Worm (Caenorhabditis elegans): Measurements from ENCODE around the gene K08B12.3.
A peak's percentile ranks its signal among the peaks of the same experiment; 100 is the strongest.

K08B12.3 gene

ce11 chrV:6239855-6240254, 4.9 kb downstream of the K08B12.3 start (continued):
- TF ChIP-seq aly-2 (tag; optimal IDR thresholded peaks at IDR 0.05) (no peak), snpc-4 (tag; optimal IDR thresholded peaks at IDR 0.05) (no peak), pqm-1 (tag; optimal IDR thresholded peaks at IDR 0.05) (peak; percentile 69), jun-1 (tag; optimal IDR thresholded peaks at IDR 0.05) (no peak), elt-1 (tag; optimal IDR thresholded peaks at IDR 0.05) (no peak), fkh-10 (GFP tag; optimal IDR thresholded peaks at IDR 0.05) (no peak), elt-2 (tag; optimal IDR thresholded peaks at IDR 0.05) (peak; percentile 30), ceh-16 (tag; optimal IDR thresholded peaks at IDR 0.05) (no peak), hmg-11 (tag; optimal IDR thresholded peaks at IDR 0.05) (no peak), sea-2 (GFP tag; optimal IDR thresholded peaks at IDR 0.05) (no peak), fos-1 (tag; optimal IDR thresholded peaks at IDR 0.05) (no peak), egl-27 (tag; optimal IDR thresholded peaks at IDR 0.05) (no peak), ztf-4 (tag; optimal IDR thresholded peaks at IDR 0.05) (no peak), ama-1 (optimal IDR thresholded peaks at IDR 0.05) (no peak), nhr-237 (tag; optimal IDR thresholded peaks at IDR 0.05) (no peak), pha-4 (tag; optimal IDR thresholded peaks at IDR 0.05) (no peak), nhr-23 (tag; optimal IDR thresholded peaks at IDR 0.05) (peak; percentile 72), nfya-1 (tag; optimal IDR thresholded peaks at IDR 0.05; ENCODE audit: insufficient read depth) (peak; percentile 53)

DNA sequence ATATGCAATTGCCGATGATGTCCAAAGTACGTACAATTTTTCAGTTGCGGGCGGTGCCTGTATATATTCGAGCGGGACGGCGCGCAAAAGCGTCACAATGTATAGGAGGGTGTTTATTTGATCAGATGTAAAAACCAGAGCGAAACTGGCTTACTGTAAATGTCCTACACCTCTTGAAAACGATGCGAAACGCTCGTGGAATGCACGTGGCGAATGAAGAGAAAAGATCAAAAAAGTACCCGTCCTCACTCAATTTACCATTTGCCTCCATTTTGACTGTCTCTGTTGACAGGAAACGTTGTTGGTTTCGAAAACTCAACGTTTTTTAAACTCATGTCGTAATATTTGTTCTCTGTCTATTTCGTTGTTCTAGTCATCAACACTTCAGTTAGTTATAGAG, 5.8 kb downstream of the K08B12.3 start:
- TF ChIP-seq fkh-2 (tag; optimal IDR thresholded peaks at IDR 0.05) (no peak), nhr-25 (tag; optimal IDR thresholded peaks at IDR 0.05) (peak; percentile 80), lsy-12 (tag; optimal IDR thresholded peaks at IDR 0.05) (peak; percentile 1), pha-4 (tag; optimal IDR thresholded peaks at IDR 0.05) (peak; percentile 97), elt-2 (tag; optimal IDR thresholded peaks at IDR 0.05) (peak; percentile 54), nfya-1 (tag; optimal IDR thresholded peaks at IDR 0.05; ENCODE audit: insufficient read depth) (peak; percentile 5), sea-2 (GFP tag; optimal IDR thresholded peaks at IDR 0.05) (no peak), unc-62 (GFP tag; optimal IDR thresholded peaks at IDR 0.05) (no peak), jun-1 (tag; optimal IDR thresholded peaks at IDR 0.05) (peak; percentile 61), ceh-9 (tag; optimal IDR thresholded peaks at IDR 0.05) (no peak), nhr-43 (tag; optimal IDR thresholded peaks at IDR 0.05; ENCODE audit: poor library complexity, severe bottlenecking) (peak; percentile 64), pqm-1 (tag; optimal IDR thresholded peaks at IDR 0.05) (peak; percentile 49), mml-1 (tag; optimal IDR thresholded peaks at IDR 0.05) (peak; percentile 72)

- peak; percentile 25 for TF ChIP-seq nfya-1 (tag; optimal IDR thresholded peaks at IDR 0.05; ENCODE audit: insufficient read depth)
- TF ChIP-seq skn-1 (tag; optimal IDR thresholded peaks at IDR 0.05), result no peak
- no peak for TF ChIP-seq mml-1 (tag; optimal IDR thresholded peaks at IDR 0.05)
- TF ChIP-seq tbx-2 (tag; optimal IDR thresholded peaks at IDR 0.05), result no peak
- peak; percentile 91 for TF ChIP-seq elt-2 (tag; optimal IDR thresholded peaks at IDR 0.05)
- TF ChIP-seq elt-3 (tag; optimal IDR thresholded peaks at IDR 0.05), result peak in 1 of 3 experiments; percentile 47
- peak; percentile 70 for TF ChIP-seq nhr-43 (tag; optimal IDR thresholded peaks at IDR 0.05; ENCODE audit: poor library complexity, severe bottlenecking)
- TF ChIP-seq unc-62 (GFP tag; optimal IDR thresholded peaks at IDR 0.05), result no peak
- TF ChIP-seq ztf-11 (tag; optimal IDR thresholded peaks at IDR 0.05), result no peak
- peak; percentile 75 for TF ChIP-seq pqm-1 (tag; optimal IDR thresholded peaks at IDR 0.05)
- TF ChIP-seq jun-1 (tag; optimal IDR thresholded peaks at IDR 0.05), result peak; percentile 50
- no peak for TF ChIP-seq fkh-10 (GFP tag; optimal IDR thresholded peaks at IDR 0.05)
- TF ChIP-seq lin-15B (tag; optimal IDR thresholded peaks at IDR 0.05), result no peak
- no peak for TF ChIP-seq ceh-16 (tag; optimal IDR thresholded peaks at IDR 0.05)
- TF ChIP-seq ceh-9 (tag; optimal IDR thresholded peaks at IDR 0.05), result no peak
- TF ChIP-seq hmg-11 (tag; optimal IDR thresholded peaks at IDR 0.05), result no peak
- no peak for TF ChIP-seq nhr-77 (tag; optimal IDR thresholded peaks at IDR 0.05)
- no peak for TF ChIP-seq ZK546.5 (tag; optimal IDR thresholded peaks at IDR 0.05)
Measured at ce11 chrV:6243260-6243659, 8.3 kb downstream of the K08B12.3 start.

DNA sequence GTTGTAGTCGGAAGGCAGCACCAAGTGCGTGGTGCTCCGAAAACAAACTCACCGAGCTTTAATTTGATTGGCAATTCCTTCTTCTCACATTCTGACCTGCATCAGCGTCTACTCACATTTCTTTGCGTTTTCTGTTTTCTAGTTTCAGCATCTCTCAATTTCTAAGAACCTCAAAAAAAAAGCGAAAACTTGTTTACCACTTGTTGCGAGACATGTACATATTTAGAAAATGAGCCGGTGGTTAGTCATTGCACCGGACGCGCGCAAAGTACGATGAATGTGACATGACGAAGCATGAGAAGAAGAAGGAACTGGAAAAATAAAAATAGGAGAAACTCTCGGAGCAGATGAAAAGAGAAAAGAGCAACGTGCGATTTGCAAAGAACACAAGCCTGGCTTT, 9.7 kb downstream of the K08B12.3 start:
- no peak for TF ChIP-seq ceh-82 (tag; optimal IDR thresholded peaks at IDR 0.05)
- TF ChIP-seq tbx-2 (tag; optimal IDR thresholded peaks at IDR 0.05), result no peak
- no peak for TF ChIP-seq ceh-16 (tag; optimal IDR thresholded peaks at IDR 0.05)
- no peak for TF ChIP-seq nhr-25 (tag; optimal IDR thresholded peaks at IDR 0.05)
- TF ChIP-seq pha-4 (tag; optimal IDR thresholded peaks at IDR 0.05), result peak; percentile 10
- no peak for TF ChIP-seq egl-27 (tag; optimal IDR thresholded peaks at IDR 0.05)
- TF ChIP-seq elt-2 (tag; optimal IDR thresholded peaks at IDR 0.05), result no peak
- TF ChIP-seq nhr-237 (tag; optimal IDR thresholded peaks at IDR 0.05), result no peak
- no peak for TF ChIP-seq nhr-43 (tag; optimal IDR thresholded peaks at IDR 0.05; ENCODE audit: poor library complexity, severe bottlenecking)
- TF ChIP-seq elt-3 (tag; optimal IDR thresholded peaks at IDR 0.05), result no peak
- no peak for TF ChIP-seq aly-2 (tag; optimal IDR thresholded peaks at IDR 0.05)
- TF ChIP-seq ama-1 (optimal IDR thresholded peaks at IDR 0.05), result no peak
- peak; percentile 85 for TF ChIP-seq nhr-11 (tag; optimal IDR thresholded peaks at IDR 0.05)
- TF ChIP-seq mml-1 (tag; optimal IDR thresholded peaks at IDR 0.05), result no peak
- TF ChIP-seq egl-5 (tag; optimal IDR thresholded peaks at IDR 0.05), result peak; percentile 4
- peak; percentile 30 for TF ChIP-seq nfya-1 (tag; optimal IDR thresholded peaks at IDR 0.05; ENCODE audit: insufficient read depth)
- peak; percentile 29 for TF ChIP-seq pqm-1 (tag; optimal IDR thresholded peaks at IDR 0.05)
- TF ChIP-seq jun-1 (tag; optimal IDR thresholded peaks at IDR 0.05), result no peak
- peak; percentile 48 for TF ChIP-seq hmg-11 (tag; optimal IDR thresholded peaks at IDR 0.05)

Measured in whole organism, L3 larva.